Fruit fly (Drosophila melanogaster) whole organism, prepupa: ENCODE results near the gene COX7A.

ENCODE experiments used
- CG10669 ChIP-seq: fragments of 200-800 bp; sonication (Bioruptor generic); optimal IDR thresholded peaks from 3 replicates; lab custom pipeline; 2018; ENCODE audit warnings: missing biosample characterization, mild to moderate bottlenecking, missing genetic modification characterization, moderate library complexity
- CG11294 ChIP-seq: fragments of 200-800 bp; sonication (Bioruptor generic); IDR thresholded peaks from 2 replicates; pipeline ENCODE4 v1.3.6; 2022; ENCODE audit warnings: missing biosample characterization, missing genetic modification characterization
- CG11762 ChIP-seq: fragments of 200-800 bp; sonication (Bioruptor generic); optimal IDR thresholded peaks from 3 replicates; lab custom pipeline; 2016; ENCODE audit warnings: missing biosample characterization, missing genetic modification characterization; ENCODE audit not compliant: insufficient read depth
- CG31627 ChIP-seq: fragments of 200-800 bp; sonication (Bioruptor generic); optimal IDR thresholded peaks from 3 replicates; lab custom pipeline; 2016; ENCODE audit warnings: missing biosample characterization, missing genetic modification characterization
- CG9139 ChIP-seq: fragments of 200-800 bp; sonication (Bioruptor generic); optimal IDR thresholded peaks from 3 replicates; lab custom pipeline; 2017; ENCODE audit warnings: missing biosample characterization, mild to moderate bottlenecking, missing genetic modification characterization
- Hr39 ChIP-seq: fragments of 200-800 bp; sonication (Bioruptor generic); optimal IDR thresholded peaks from 2 replicates; lab custom pipeline; 2016; ENCODE audit warnings: missing biosample characterization, missing genetic modification characterization
- Met ChIP-seq: fragments of 200-800 bp; sonication (Bioruptor generic); optimal IDR thresholded peaks from 3 replicates; lab custom pipeline; 2016; ENCODE audit warnings: missing biosample characterization, missing genetic modification characterization
- Smox ChIP-seq: fragments of 200-800 bp; sonication (Bioruptor generic); optimal IDR thresholded peaks from 3 replicates; lab custom pipeline; 2016; ENCODE audit warnings: missing biosample characterization, missing genetic modification characterization
- achi ChIP-seq: fragments of 200-800 bp; sonication (Bioruptor generic); optimal IDR thresholded peaks from 3 replicates; lab custom pipeline; 2016; ENCODE audit warnings: missing biosample characterization, missing genetic modification characterization
- lz ChIP-seq: fragments of 200-800 bp; sonication (Bioruptor generic); optimal IDR thresholded peaks from 3 replicates; lab custom pipeline; 2016; ENCODE audit warnings: missing biosample characterization, missing genetic modification characterization
- net ChIP-seq: fragments of 200-800 bp; sonication (Bioruptor generic); optimal IDR thresholded peaks from 3 replicates; lab custom pipeline; 2016; ENCODE audit warnings: missing biosample characterization, missing genetic modification characterization

dm6 chr3R:8316344-8317105 lies 24.3 kb downstream of the COX7A start, which contains the start of gene Coq2:
- TF ChIP-seq CG11762 (GFP tag; lab: Kevin White, UChicago) (no peak), Met (GFP tag; lab: Kevin White, UChicago) (no peak), CG10669 (no peak), Smox (GFP tag; lab: Kevin White, UChicago) (no peak), CG31627 (GFP tag; lab: Kevin White, UChicago) (no peak), CG9139 (GFP tag; lab: Kevin White, UChicago) (no peak), achi (no peak), CG11294 (GFP tag; lab: Robert Waterston, UW) (no peak), lz (GFP tag; lab: Kevin White, UChicago) (no peak), Hr39 (no peak), net (no peak)
